Fruit fly (Drosophila melanogaster) whole organism, embryonic: ENCODE data around the gene Vdup1.
A peak's percentile ranks its signal among the peaks of the same experiment; 100 is the strongest.

Experiments used
- Adf1 ChIP-seq: fragments of 200-800 bp; sonication (Bioruptor generic); IDR thresholded peaks from 2 replicates; pipeline ENCODE4 v1.3.6; 2022; ENCODE audit warnings: missing biosample characterization, missing genetic modification characterization
- B-H1 ChIP-seq: fragments of 200-800 bp; sonication (Bioruptor generic); IDR thresholded peaks from 3 replicates; pipeline ENCODE4 v1.3.6; 2022; ENCODE audit warnings: missing biosample characterization, missing genetic modification characterization
- BtbVII ChIP-seq: fragments of 200-800 bp; sonication (Bioruptor generic); optimal IDR thresholded peaks from 3 replicates; lab custom pipeline; 2017; ENCODE audit warnings: missing biosample characterization, mild to moderate bottlenecking, missing genetic modification characterization
- CG10274 ChIP-seq: fragments of 200-800 bp; sonication (Bioruptor generic); optimal IDR thresholded peaks from 3 replicates; lab custom pipeline; 2017; ENCODE audit warnings: missing biosample characterization, mild to moderate bottlenecking, missing genetic modification characterization
- CG10321 ChIP-seq: fragments of 200-800 bp; sonication (Bioruptor generic); IDR thresholded peaks from 2 replicates; pipeline ENCODE4 v1.3.6; 2022; ENCODE audit warnings: missing biosample characterization, missing genetic modification characterization
- CG10543 ChIP-seq: fragments of 200-800 bp; sonication (Bioruptor generic); optimal IDR thresholded peaks from 3 replicates; lab custom pipeline; 2017; ENCODE audit warnings: missing biosample characterization, mild to moderate bottlenecking, missing genetic modification characterization, moderate library complexity
- CG11696 ChIP-seq: fragments of 200-800 bp; sonication (Bioruptor generic); IDR thresholded peaks from 2 replicates; pipeline ENCODE4 v1.3.6; 2022; ENCODE audit warnings: missing biosample characterization, missing genetic modification characterization
- CG11723 ChIP-seq: fragments of 200-800 bp; sonication (Bioruptor generic); optimal IDR thresholded peaks from 2 replicates; lab custom pipeline; 2017; ENCODE audit warnings: missing biosample characterization, mild to moderate bottlenecking, missing genetic modification characterization
- CG12219 ChIP-seq: fragments of 200-800 bp; sonication (Bioruptor generic); optimal IDR thresholded peaks from 3 replicates; lab custom pipeline; 2018; ENCODE audit warnings: missing biosample characterization, mild to moderate bottlenecking, missing genetic modification characterization
- CG1233 ChIP-seq: fragments of 200-800 bp; sonication (Bioruptor generic); optimal IDR thresholded peaks from 4 replicates; lab custom pipeline; 2018; ENCODE audit warnings: missing biosample characterization, mild to moderate bottlenecking, missing genetic modification characterization
- CG12942 ChIP-seq: fragments of 200-800 bp; sonication (Bioruptor generic); optimal IDR thresholded peaks from 3 replicates; lab custom pipeline; 2016; ENCODE audit warnings: missing biosample characterization, missing genetic modification characterization
- CG13424 ChIP-seq: fragments of 200-800 bp; sonication (Bioruptor generic); optimal IDR thresholded peaks from 2 replicates; lab custom pipeline; 2019; ENCODE audit warnings: missing biosample characterization, mild to moderate bottlenecking, missing genetic modification characterization, moderate library complexity
- CG17361 ChIP-seq: fragments of 200-800 bp; sonication (Bioruptor generic); IDR thresholded peaks from 3 replicates; pipeline ENCODE4 v1.3.6; 2022; ENCODE audit warnings: missing biosample characterization, missing genetic modification characterization
- CG34224 ChIP-seq: fragments of 200-800 bp; sonication (Bioruptor generic); IDR thresholded peaks from 3 replicates; pipeline ENCODE4 v1.3.6; 2022; ENCODE audit warnings: missing biosample characterization, missing genetic modification characterization; ENCODE audit not compliant: partially characterized antibody
- CG3847 ChIP-seq: fragments of 200-800 bp; sonication (Bioruptor generic); IDR thresholded peaks from 2 replicates; pipeline ENCODE4 v1.3.6; 2022; ENCODE audit warnings: missing biosample characterization, missing genetic modification characterization
- CG7372 ChIP-seq: fragments of 200-800 bp; sonication (Bioruptor generic); IDR thresholded peaks from 2 replicates; pipeline ENCODE4 v1.3.6; 2022; ENCODE audit warnings: missing biosample characterization, missing genetic modification characterization
- CG9817 ChIP-seq: fragments of 200-800 bp; sonication (Bioruptor generic); optimal IDR thresholded peaks from 2 replicates; lab custom pipeline; 2018; ENCODE audit warnings: missing biosample characterization, mild to moderate bottlenecking, missing genetic modification characterization, moderate library complexity
- Chrac-16 ChIP-seq: fragments of 200-800 bp; sonication (Bioruptor generic); optimal IDR thresholded peaks from 3 replicates; lab custom pipeline; 2016; ENCODE audit warnings: missing biosample characterization, missing genetic modification characterization
- CoRest ChIP-seq: fragments of 200-800 bp; sonication (Bioruptor generic); optimal IDR thresholded peaks from 3 replicates; lab custom pipeline; 2018; ENCODE audit warnings: missing biosample characterization, mild to moderate bottlenecking, missing genetic modification characterization, moderate library complexity
- Dek ChIP-seq: fragments of 200-800 bp; sonication (Bioruptor generic); optimal IDR thresholded peaks from 3 replicates; lab custom pipeline; 2019; ENCODE audit warnings: missing biosample characterization, mild to moderate bottlenecking, missing genetic modification characterization, moderate library complexity
- Drgx ChIP-seq: fragments of 200-800 bp; sonication (Bioruptor generic); IDR thresholded peaks from 2 replicates; pipeline ENCODE4 v1.3.6; 2022; ENCODE audit warnings: missing biosample characterization, missing genetic modification characterization
- E2f1 ChIP-seq: fragments of 200-800 bp; sonication (Bioruptor generic); IDR thresholded peaks from 2 replicates; pipeline ENCODE4 v1.3.6; 2022; ENCODE audit warnings: missing biosample characterization, missing genetic modification characterization
- Gug ChIP-seq: fragments of 200-800 bp; sonication (Bioruptor generic); IDR thresholded peaks from 4 replicates; pipeline ENCODE4 v1.3.6; 2022; ENCODE audit warnings: missing biosample characterization, missing genetic modification characterization
- Hand ChIP-seq: fragments of 200-800 bp; sonication (Bioruptor generic); optimal IDR thresholded peaks from 2 replicates; lab custom pipeline; 2017; ENCODE audit warnings: mild to moderate bottlenecking, missing biosample characterization, missing genetic modification reagents, missing genetic modification characterization
- Hsf ChIP-seq: fragments of 200-800 bp; sonication (Bioruptor generic); optimal IDR thresholded peaks from 3 replicates; lab custom pipeline; 2016; ENCODE audit warnings: missing biosample characterization, missing genetic modification characterization
- MTF-1 ChIP-seq: fragments of 200-800 bp; sonication (Bioruptor generic); optimal IDR thresholded peaks from 2 replicates; lab custom pipeline; 2018; ENCODE audit warnings: missing biosample characterization, mild to moderate bottlenecking, missing genetic modification characterization, borderline replicate concordance
- NK7.1 ChIP-seq: fragments of 200-800 bp; sonication (Bioruptor generic); optimal IDR thresholded peaks from 3 replicates; lab custom pipeline; 2016; ENCODE audit warnings: missing biosample characterization, missing genetic modification characterization
- NfI ChIP-seq: fragments of 200-800 bp; sonication (Bioruptor generic); optimal IDR thresholded peaks from 3 replicates; lab custom pipeline; 2018; ENCODE audit warnings: missing biosample characterization, mild to moderate bottlenecking, missing genetic modification characterization, moderate library complexity
- Optix ChIP-seq: fragments of 200-800 bp; sonication (Bioruptor generic); IDR thresholded peaks from 3 replicates; pipeline ENCODE4 v1.3.6; 2022; ENCODE audit warnings: missing biosample characterization, missing genetic modification characterization
- PHDP ChIP-seq: fragments of 200-800 bp; sonication (Bioruptor generic); optimal IDR thresholded peaks from 3 replicates; lab custom pipeline; 2018; ENCODE audit warnings: missing biosample characterization, mild to moderate bottlenecking, missing genetic modification characterization, moderate library complexity
- Ravus ChIP-seq: fragments of 200-800 bp; sonication (Bioruptor generic); IDR thresholded peaks from 2 replicates; pipeline ENCODE4 v1.3.6; 2022; ENCODE audit warnings: missing biosample characterization, missing genetic modification characterization
- bab2 ChIP-seq: fragments of 200-800 bp; sonication (Bioruptor generic); optimal IDR thresholded peaks from 2 replicates; lab custom pipeline; 2016; ENCODE audit warnings: missing biosample characterization, missing genetic modification characterization
- eve ChIP-seq, 2 experiments: fragments of >200 bp; optimal IDR thresholded peaks; 2 replicates each; lab custom pipeline; 2017; ENCODE audit warnings: missing biosample characterization in 2 of 2, missing genetic modification characterization in 2 of 2
- fd96Cb ChIP-seq: fragments of 200-800 bp; sonication (Bioruptor generic); optimal IDR thresholded peaks from 2 replicates; lab custom pipeline; 2018; ENCODE audit warnings: missing biosample characterization, mild to moderate bottlenecking, missing genetic modification characterization, moderate library complexity
- mam ChIP-seq: fragments of 200-800 bp; sonication (Bioruptor generic); optimal IDR thresholded peaks from 3 replicates; lab custom pipeline; 2016; ENCODE audit warnings: missing biosample characterization, missing genetic modification characterization
- mld ChIP-seq: fragments of 200-800 bp; sonication (Bioruptor generic); IDR thresholded peaks from 3 replicates; pipeline ENCODE4 v1.3.6; 2022; ENCODE audit warnings: missing biosample characterization, missing genetic modification characterization; ENCODE audit not compliant: partially characterized antibody
- row ChIP-seq: fragments of 200-800 bp; sonication (Bioruptor generic); IDR thresholded peaks from 3 replicates; pipeline ENCODE4 v1.3.6; 2022; ENCODE audit warnings: missing biosample characterization, missing genetic modification characterization
- sc ChIP-seq, 3 experiments: fragments of >200 bp in 2 of 3; fragments of 200-800 bp in 1 of 3; sonication (Bioruptor generic) in 1 of 3; optimal IDR thresholded peaks; 2 replicates in 2 of 3; 3 replicates in 1 of 3; lab custom pipeline; 2017; ENCODE audit warnings: mild to moderate bottlenecking in 1 of 3, missing biosample characterization in 1 of 3, missing genetic modification characterization in 1 of 3, missing genetic modification reagents in 1 of 3
- sima ChIP-seq: fragments of 200-800 bp; sonication (Bioruptor generic); optimal IDR thresholded peaks from 2 replicates; lab custom pipeline; 2016; ENCODE audit warnings: missing biosample characterization, missing genetic modification characterization
- sqz ChIP-seq: fragments of 200-800 bp; sonication (Bioruptor generic); optimal IDR thresholded peaks from 3 replicates; lab custom pipeline; 2018; ENCODE audit warnings: missing biosample characterization, mild to moderate bottlenecking, missing genetic modification characterization
- unc-4 ChIP-seq: fragments of 200-800 bp; sonication (Bioruptor generic); IDR thresholded peaks from 2 replicates; pipeline ENCODE4 v1.3.6; 2022; ENCODE audit warnings: missing biosample characterization, missing genetic modification characterization; ENCODE audit not compliant: partially characterized antibody

The Vdup1 gene

DNA sequence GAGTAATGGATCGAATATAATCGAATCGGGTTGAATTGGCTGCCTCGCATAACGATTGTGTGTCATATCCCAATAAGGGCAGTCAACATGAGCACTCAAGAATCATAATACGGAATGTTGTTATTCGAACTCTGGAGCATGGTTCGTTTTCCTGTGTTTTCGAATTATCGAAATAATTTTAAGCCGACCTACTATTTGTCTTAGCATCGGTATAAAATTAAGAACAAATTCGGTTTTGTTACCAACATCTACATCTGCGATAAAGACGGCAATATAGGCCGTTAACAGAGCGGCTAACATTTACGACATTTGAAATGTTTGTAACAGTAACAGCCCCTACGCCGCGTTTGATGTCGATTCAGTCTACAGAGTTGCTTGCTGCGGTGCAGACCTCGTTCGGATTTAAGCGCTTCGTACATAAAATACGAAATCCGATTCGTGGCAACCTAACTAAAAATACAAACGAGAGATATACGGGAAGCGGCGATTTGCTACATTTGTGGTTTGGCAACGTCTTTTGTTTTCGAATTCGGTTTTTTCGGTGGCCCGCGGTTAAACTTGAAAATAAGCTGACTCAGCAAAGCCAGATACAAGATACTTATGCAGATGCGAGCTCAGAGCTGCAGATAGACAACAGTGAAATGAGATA is 18.2 kb downstream of the Vdup1 start (continued):
- no peak for TF ChIP-seq CoRest
- TF ChIP-seq NfI: no peak
- TF ChIP-seq PHDP (tag; lab: Kevin White, UChicago): peak; percentile 30
- TF ChIP-seq NK7.1: no peak
- TF ChIP-seq CG34224 (GFP tag; lab: Robert Waterston, UW): no peak
- no peak for TF ChIP-seq Ravus
- no peak for TF ChIP-seq CG10321 (GFP tag; lab: Robert Waterston, UW)
- TF ChIP-seq CG12219 (GFP tag; lab: Kevin White, UChicago): no peak
- no peak for TF ChIP-seq Drgx (GFP tag; lab: Robert Waterston, UW)
- no peak for TF ChIP-seq MTF-1 (GFP tag; lab: Kevin White, UChicago)
- TF ChIP-seq CG11696: no peak
- TF ChIP-seq Gug (GFP tag; lab: Robert Waterston, UW): no peak
- peak in 1 of 2 experiments; percentile 79 for TF ChIP-seq eve (GFP tag; optimal IDR thresholded peaks at IDR 0.05; lab: Kevin White, UChicago)
- TF ChIP-seq unc-4: 0 out of 2 replicates have a peak, but pooled peaks have one; percentile 28
- TF ChIP-seq CG11723 (GFP tag; lab: Kevin White, UChicago): no peak
- no peak for TF ChIP-seq mam (GFP tag; lab: Kevin White, UChicago)
- TF ChIP-seq CG17361: no peak
- TF ChIP-seq CG10274 (GFP tag; lab: Kevin White, UChicago): no peak
- TF ChIP-seq CG10543: peak; percentile 50
- TF ChIP-seq sc (optimal IDR thresholded peaks at IDR 0.05; lab: Kevin White, UChicago): no peak
- TF ChIP-seq sc (GFP tag; optimal IDR thresholded peaks at IDR 0.05; lab: Kevin White, UChicago): no peak
- no peak for TF ChIP-seq Dek (tag; lab: Kevin White, UChicago)
- no peak for TF ChIP-seq Hsf (GFP tag; lab: Kevin White, UChicago)
- no peak for TF ChIP-seq BtbVII (GFP tag; lab: Kevin White, UChicago)
- no peak for TF ChIP-seq CG13424 (tag; lab: Kevin White, UChicago)
- TF ChIP-seq Adf1 (GFP tag; lab: Robert Waterston, UW): no peak; the same call in 1 of the 2 replicates
- no peak for TF ChIP-seq CG3847
- TF ChIP-seq CG1233 (GFP tag; lab: Kevin White, UChicago): no peak
- TF ChIP-seq sqz (GFP tag; lab: Kevin White, UChicago): no peak
- no peak for TF ChIP-seq CG9817 (tag; lab: Kevin White, UChicago)
- no peak for TF ChIP-seq bab2
- TF ChIP-seq E2f1: no peak
- TF ChIP-seq Chrac-16 (GFP tag; lab: Kevin White, UChicago): no peak
- no peak for TF ChIP-seq CG12942 (GFP tag; lab: Kevin White, UChicago)
- no peak for TF ChIP-seq fd96Cb
- TF ChIP-seq B-H1 (GFP tag; lab: Robert Waterston, UW): no peak
- TF ChIP-seq Optix (GFP tag; lab: Robert Waterston, UW): no peak
- no peak for TF ChIP-seq mld (GFP tag; lab: Robert Waterston, UW)
- TF ChIP-seq CG7372 (GFP tag; lab: Robert Waterston, UW): no peak
- no peak for TF ChIP-seq row
- peak; percentile 23 for TF ChIP-seq Hand (GFP tag; lab: Kevin White, UChicago)
- no peak for TF ChIP-seq sima
